Fruit fly (Drosophila melanogaster) S2 (cell line): ENCODE data around the gene CG14627.

Source experiments
- CG8478 ChIP-seq: fragments of >200 bp; optimal IDR thresholded peaks from 2 replicates; lab custom pipeline; 2018
- CTCF ChIP-seq, 2 experiments: fragments of >200 bp; optimal IDR thresholded peaks; 2 replicates each; lab custom pipeline; 2018

CG14627 gene

dm6 chrX:1181320-1181719 lies at the start of gene CG14627:
CG14627 (plus strand) TSS chrX:1181620.
- no peak for TF ChIP-seq CTCF (optimal IDR thresholded peaks at IDR 0.05; lab: Kevin White, UChicago)
- TF ChIP-seq CG8478 = no peak

DNA sequence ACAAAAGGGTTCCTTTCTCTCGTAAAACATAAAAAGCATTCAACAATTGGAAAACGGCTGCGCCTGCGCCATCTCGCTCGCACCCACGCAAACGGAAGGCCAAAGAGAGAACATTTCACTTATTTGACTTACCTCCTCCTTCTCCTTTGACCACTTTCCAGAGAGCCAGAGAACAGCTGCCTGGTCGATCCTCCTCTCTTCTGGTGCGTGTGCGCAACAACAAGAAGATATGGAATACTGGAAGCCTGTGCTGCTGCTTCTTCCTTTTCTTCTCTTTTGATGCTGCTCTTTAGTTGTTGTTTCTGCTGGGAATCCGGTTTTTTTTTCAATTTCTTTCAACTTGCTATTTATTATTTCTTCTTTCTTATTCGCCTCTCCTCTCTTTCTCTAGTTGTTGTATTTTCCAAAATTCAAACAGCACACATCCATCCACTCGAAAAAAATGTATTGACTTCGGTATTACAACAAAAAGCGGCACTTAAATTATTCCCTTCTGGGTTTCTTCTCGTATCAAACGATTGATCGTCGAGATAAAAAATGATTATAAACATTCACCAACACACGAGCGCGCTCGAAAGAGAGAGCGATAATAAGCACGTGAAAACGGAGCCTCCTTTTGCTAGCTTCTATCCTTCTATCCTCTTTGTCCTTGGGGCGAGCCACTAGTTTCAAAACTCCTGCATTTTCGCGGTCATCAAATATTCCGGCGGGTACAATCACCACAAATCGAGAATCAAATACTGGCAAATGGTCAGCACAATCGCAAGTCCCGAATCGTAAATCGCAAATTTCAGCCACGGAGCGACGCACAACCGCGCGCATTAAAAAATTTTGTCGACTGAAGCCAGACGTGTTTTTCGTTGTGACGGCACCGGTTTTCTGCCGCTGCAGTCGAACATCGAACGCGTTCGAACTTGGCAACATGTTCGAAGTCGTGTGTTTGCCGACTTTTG lies 47.1 kb upstream of the CG14627 start, which contains the start of gene CG3655:
Gene CG3655, minus strand, starts transcription at position 844 of the 953 bp plus-strand sequence.
- TF ChIP-seq CTCF (optimal IDR thresholded peaks at IDR 0.05; lab: Kevin White, UChicago) = no peak
- no peak for TF ChIP-seq CG8478

dm6 chrX:1135006-1135376 lies 46.4 kb upstream of the CG14627 start:
- TF ChIP-seq CTCF (optimal IDR thresholded peaks at IDR 0.05; lab: Kevin White, UChicago) (no peak), CG8478 (no peak)

DNA sequence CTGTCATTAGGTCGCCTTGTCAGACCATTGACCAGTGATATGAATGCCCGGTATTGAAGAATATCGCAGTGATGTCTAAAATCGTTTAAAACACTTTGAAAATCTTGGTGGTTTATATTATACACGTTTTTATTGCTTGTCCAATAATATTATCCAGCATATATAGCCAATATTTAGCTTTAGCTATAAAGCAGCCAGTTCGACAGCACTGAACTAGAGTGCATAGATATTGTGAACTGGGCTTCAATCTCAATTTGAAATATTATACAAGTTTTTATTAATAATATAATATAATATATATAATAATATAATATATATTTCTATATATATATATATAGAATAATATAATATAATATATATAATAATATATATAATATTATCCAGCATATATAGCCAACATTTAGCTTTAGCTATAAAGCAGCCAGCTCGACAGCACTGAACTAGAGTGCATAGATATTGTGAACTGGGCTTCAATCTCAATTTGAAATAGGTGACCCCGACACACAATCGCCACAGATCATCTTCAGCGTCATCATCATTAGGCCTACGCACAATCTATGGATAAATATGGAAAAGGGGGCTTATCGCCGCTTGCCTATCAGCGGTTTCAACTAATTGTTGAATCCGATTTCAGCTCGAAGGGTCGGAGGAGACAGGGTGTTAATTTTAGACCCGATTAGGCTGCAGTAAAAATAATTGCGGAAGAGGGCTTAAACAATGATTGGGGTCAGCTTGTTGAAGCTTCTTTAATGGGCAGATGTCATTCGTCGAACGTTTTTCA lies 38.7 kb upstream of the CG14627 start:
- TF ChIP-seq CG8478 (no peak), CTCF (optimal IDR thresholded peaks at IDR 0.05; lab: Kevin White, UChicago) (no peak)

- TF ChIP-seq CTCF (optimal IDR thresholded peaks at IDR 0.05; lab: Kevin White, UChicago) (no peak), CG8478 (no peak)
Measured at dm6 chrX:1145344-1145743, 36.1 kb upstream of the CG14627 start, which contains the start of gene CG14628. CG14628 (plus strand) TSS chrX:1145644.

dm6 chrX:1161913-1162439 lies 19.4 kb upstream of the CG14627 start, which contains the start of gene eIF4E7:
eIF4E7 (minus strand) TSS chrX:1162389.
- TF ChIP-seq CTCF (optimal IDR thresholded peaks at IDR 0.05; lab: Kevin White, UChicago) (no peak), CG8478 (no peak)

dm6 chrX:1170117-1170878 lies 11.1 kb upstream of the CG14627 start, which contains the start of gene CG11378:
CG11378 (plus strand) TSS chrX:1170828.
- TF ChIP-seq CTCF (optimal IDR thresholded peaks at IDR 0.05; lab: Kevin White, UChicago) (no peak), CG8478 (no peak)

DNA sequence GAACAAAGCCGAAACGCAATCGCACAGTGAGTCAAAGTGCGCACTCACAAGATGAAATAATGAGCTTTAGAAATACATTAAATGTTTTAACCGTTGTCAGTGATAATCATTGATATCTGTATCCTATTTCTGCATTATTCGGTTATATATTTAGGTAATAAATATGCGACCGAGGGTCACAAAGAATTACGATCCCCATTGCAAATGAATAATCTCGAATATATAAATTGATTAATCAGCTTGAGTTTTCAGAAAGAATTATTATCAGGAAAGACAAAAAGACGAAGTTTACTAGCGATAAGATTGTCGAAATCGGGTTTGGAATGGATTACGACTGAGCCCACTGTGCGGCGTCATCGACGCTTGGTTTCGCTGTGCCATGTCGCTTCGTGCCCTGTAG lies 10.4 kb upstream of the CG14627 start:
- TF ChIP-seq CG8478 = no peak
- no peak for TF ChIP-seq CTCF (optimal IDR thresholded peaks at IDR 0.05; lab: Kevin White, UChicago)

DNA sequence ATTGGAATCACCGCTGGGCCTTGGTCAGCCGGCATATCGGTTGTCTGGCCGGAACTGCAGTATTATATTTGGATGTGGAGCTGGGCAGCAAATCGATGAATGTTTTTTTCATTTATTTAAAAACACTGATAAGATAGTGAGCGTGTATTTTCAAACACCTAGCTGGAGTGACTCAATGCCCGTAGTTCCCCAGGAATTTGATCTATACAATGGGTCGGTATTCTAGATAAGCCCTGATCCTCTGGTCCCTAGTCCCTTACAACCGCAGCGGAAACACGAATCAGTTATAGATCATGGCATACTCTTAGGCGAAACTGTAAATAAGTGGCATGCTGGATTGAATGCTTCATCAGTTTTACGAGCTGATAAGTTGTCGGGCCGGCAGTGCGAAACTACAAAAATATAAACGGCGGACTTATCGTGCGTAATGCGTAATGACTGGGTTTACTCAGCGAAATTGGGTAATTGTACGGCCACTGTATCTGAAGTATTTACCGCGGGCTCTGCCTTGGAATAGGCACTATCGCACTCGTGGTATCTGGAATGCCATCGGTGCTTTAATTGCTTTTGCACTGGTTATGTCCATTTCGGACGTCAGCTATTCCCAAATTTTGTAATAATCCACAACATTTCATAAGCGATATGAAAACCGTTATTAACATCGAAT lies 8.5 kb upstream of the CG14627 start:
- no peak for TF ChIP-seq CTCF (optimal IDR thresholded peaks at IDR 0.05; lab: Kevin White, UChicago)
- TF ChIP-seq CG8478 = no peak

dm6 chrX:1173564-1173963 lies 7.9 kb upstream of the CG14627 start:
- TF ChIP-seq CG8478 (no peak), CTCF (optimal IDR thresholded peaks at IDR 0.05; lab: Kevin White, UChicago) (no peak)

DNA sequence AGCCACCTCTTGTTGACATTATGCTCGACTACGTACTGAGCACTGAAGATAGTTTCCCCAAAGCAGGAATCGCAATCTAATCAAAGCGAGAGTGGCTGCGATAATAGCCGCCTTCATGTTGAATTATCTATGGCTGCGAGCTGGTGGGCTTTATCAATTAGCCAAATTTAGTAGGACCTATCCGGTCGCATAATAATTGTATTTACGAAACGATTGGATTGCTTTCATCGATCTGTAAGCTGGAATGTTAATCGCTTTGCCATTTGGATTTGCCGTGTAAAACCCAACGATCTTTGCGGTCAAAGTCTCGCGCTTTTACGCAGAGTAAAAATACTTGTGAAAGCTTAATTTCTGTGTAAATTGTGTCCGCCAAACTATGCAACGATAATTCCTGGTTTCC lies 5.4 kb upstream of the CG14627 start, which contains the start of gene CG11384:
Gene CG11384, minus strand, starts transcription at position 43 of the 400 bp plus-strand sequence.
- TF ChIP-seq CTCF (optimal IDR thresholded peaks at IDR 0.05; lab: Kevin White, UChicago) = no peak
- TF ChIP-seq CG8478 = no peak

DNA sequence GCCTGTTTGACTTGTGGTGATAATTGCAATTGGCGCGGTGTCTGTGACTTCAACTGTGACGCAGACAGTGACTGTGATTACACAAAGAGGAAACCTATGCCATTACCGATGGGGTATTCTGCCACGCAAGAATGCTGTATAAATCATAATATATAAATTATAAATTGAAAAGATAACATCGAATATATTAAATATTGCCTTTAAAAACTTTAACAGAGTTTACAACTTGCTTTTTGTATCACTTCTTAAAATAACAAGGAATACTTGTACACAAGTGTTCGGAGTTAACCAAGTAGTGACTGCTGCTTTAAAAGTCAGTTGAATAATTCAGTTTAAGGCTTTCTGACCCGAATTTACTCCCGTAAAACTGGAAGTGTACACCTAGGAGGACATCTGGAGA lies 1.6 kb upstream of the CG14627 start, which contains the start of gene CG11379:
Gene CG11379, plus strand, starts transcription at position 301 of the 400 bp plus-strand sequence.
- TF ChIP-seq CTCF (optimal IDR thresholded peaks at IDR 0.05; lab: Kevin White, UChicago) = no peak
- no peak for TF ChIP-seq CG8478

- no peak for TF ChIP-seq CTCF (optimal IDR thresholded peaks at IDR 0.05; lab: Kevin White, UChicago)
- TF ChIP-seq CG8478 = no peak
Measured at dm6 chrX:1180865-1181264, 555 bp upstream of the CG14627 start.

DNA sequence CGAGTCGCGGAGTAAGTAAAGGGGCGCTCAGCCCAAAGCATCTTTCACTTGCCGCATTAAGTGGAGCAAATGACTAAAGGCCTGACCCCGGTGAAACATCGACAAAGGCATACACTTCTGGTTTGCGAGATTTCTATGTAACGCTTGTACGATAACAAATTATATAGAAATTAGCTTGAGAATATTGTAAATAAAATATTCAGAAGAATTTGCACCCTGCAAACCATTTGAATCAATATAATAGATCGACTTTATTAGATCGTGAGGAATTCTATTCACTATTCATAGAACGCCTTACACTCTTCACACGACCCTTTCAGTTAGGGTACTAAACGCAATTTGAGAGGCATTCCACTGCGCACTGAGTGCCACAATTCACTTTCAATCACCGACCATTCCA lies 2.3 kb downstream of the CG14627 start:
- TF ChIP-seq CG8478 (no peak), CTCF (optimal IDR thresholded peaks at IDR 0.05; lab: Kevin White, UChicago) (no peak)
